Fruit fly (Drosophila melanogaster) whole organism, pupa: ENCODE measurements around the gene CG43731.
A peak's percentile ranks its signal among the peaks of the same experiment; 100 is the strongest.

ENCODE experiments used
- CG10348 ChIP-seq: fragments of 200-800 bp; sonication (Bioruptor generic); IDR thresholded peaks from 2 replicates; pipeline ENCODE4 v1.3.6; 2022; ENCODE audit warnings: missing biosample characterization, missing genetic modification characterization
- CG12605 ChIP-seq: fragments of 200-800 bp; sonication (Bioruptor generic); IDR thresholded peaks from 2 replicates; pipeline ENCODE4 v1.3.6; 2022; ENCODE audit warnings: missing biosample characterization, missing genetic modification characterization
- CG17806 ChIP-seq: fragments of 200-800 bp; sonication (Bioruptor generic); optimal IDR thresholded peaks from 2 replicates; lab custom pipeline; 2018; ENCODE audit warnings: missing biosample characterization, mild to moderate bottlenecking, missing genetic modification characterization, moderate library complexity
- CG32121 ChIP-seq: fragments of 200-800 bp; sonication (Bioruptor generic); IDR thresholded peaks from 2 replicates; pipeline ENCODE4 v1.3.6; 2022; ENCODE audit warnings: missing biosample characterization, missing genetic modification characterization
- EcR ChIP-seq: fragments of 200-800 bp; sonication (Bioruptor generic); optimal IDR thresholded peaks from 3 replicates; lab custom pipeline; 2019; ENCODE audit warnings: missing biosample characterization, missing genetic modification characterization, mild to moderate bottlenecking, moderate library complexity, missing genetic modification reagents
- Snoo ChIP-seq: fragments of 200-800 bp; sonication (Bioruptor generic); optimal IDR thresholded peaks from 3 replicates; lab custom pipeline; 2017; ENCODE audit warnings: missing biosample characterization, mild to moderate bottlenecking, missing genetic modification characterization, inconsistent platforms
- rn ChIP-seq: fragments of 200-800 bp; sonication (Bioruptor generic); IDR thresholded peaks from 2 replicates; pipeline ENCODE4 v1.3.6; 2022; ENCODE audit warnings: missing biosample characterization, missing genetic modification characterization

dm6 chr2L:19134814-19135523 lies 33.1 kb downstream of the CG43731 start, which contains the start of gene Polr1D:
- peak; percentile 45; the same call in 1 of the 2 replicates for TF ChIP-seq CG12605 (GFP tag; lab: Robert Waterston, UW)
- TF ChIP-seq CG32121 (GFP tag; lab: Robert Waterston, UW), result no peak; the same call in 1 of the 2 replicates
- TF ChIP-seq rn (GFP tag; lab: Robert Waterston, UW), result no peak
- TF ChIP-seq CG10348 (GFP tag; lab: Robert Waterston, UW), result no peak
- TF ChIP-seq EcR (GFP tag; lab: Kevin White, UChicago), result peak; percentile 94
- TF ChIP-seq CG17806 (tag; lab: Kevin White, UChicago), result no peak
- no peak for TF ChIP-seq Snoo (tag; lab: Kevin White, UChicago)
